Fruit fly (Drosophila melanogaster) whole organism, embryonic: ENCODE data around the gene Cyp313b1.

Experiments
- Atf6 ChIP-seq: fragments of 200-800 bp; sonication (Bioruptor generic); IDR thresholded peaks from 2 replicates; pipeline ENCODE4 v1.3.6; 2022; ENCODE audit warnings: missing biosample characterization, missing genetic modification characterization
- Awh ChIP-seq: fragments of 200-800 bp; sonication (Bioruptor generic); IDR thresholded peaks from 2 replicates; pipeline ENCODE4, ENCODE4 v1.3.6; 2022; ENCODE audit warnings: missing biosample characterization, missing genetic modification characterization
- Blimp-1 ChIP-seq: fragments of 200-800 bp; sonication (Bioruptor generic); optimal IDR thresholded peaks from 3 replicates; lab custom pipeline; 2018; ENCODE audit warnings: missing biosample characterization, missing genetic modification characterization, mild to moderate bottlenecking, moderate library complexity, missing genetic modification reagents
- BtbVII ChIP-seq: fragments of 200-800 bp; sonication (Bioruptor generic); optimal IDR thresholded peaks from 3 replicates; lab custom pipeline; 2017; ENCODE audit warnings: missing biosample characterization, mild to moderate bottlenecking, missing genetic modification characterization
- CG10267 ChIP-seq: fragments of 200-800 bp; sonication (Bioruptor generic); optimal IDR thresholded peaks from 2 replicates; lab custom pipeline; 2018; ENCODE audit warnings: missing biosample characterization, mild to moderate bottlenecking, missing genetic modification characterization, moderate library complexity
- CG11695 ChIP-seq: fragments of 200-800 bp; sonication (Bioruptor generic); IDR thresholded peaks from 3 replicates; pipeline ENCODE4 v1.3.6; 2022; ENCODE audit warnings: missing biosample characterization, missing genetic modification characterization
- CG12219 ChIP-seq: fragments of 200-800 bp; sonication (Bioruptor generic); optimal IDR thresholded peaks from 3 replicates; lab custom pipeline; 2018; ENCODE audit warnings: missing biosample characterization, mild to moderate bottlenecking, missing genetic modification characterization
- CG1233 ChIP-seq: fragments of 200-800 bp; sonication (Bioruptor generic); optimal IDR thresholded peaks from 4 replicates; lab custom pipeline; 2018; ENCODE audit warnings: missing biosample characterization, mild to moderate bottlenecking, missing genetic modification characterization
- CG12769 ChIP-seq: fragments of 200-800 bp; sonication (Bioruptor generic); optimal IDR thresholded peaks from 2 replicates; lab custom pipeline; 2019; ENCODE audit warnings: missing biosample characterization, mild to moderate bottlenecking, missing genetic modification characterization, moderate library complexity
- CG13894 ChIP-seq: fragments of 200-800 bp; sonication (Bioruptor generic); optimal IDR thresholded peaks from 3 replicates; lab custom pipeline; 2018; ENCODE audit warnings: missing biosample characterization, mild to moderate bottlenecking, missing genetic modification characterization, moderate library complexity
- CG14667 ChIP-seq: fragments of 200-800 bp; sonication (Bioruptor generic); IDR thresholded peaks from 2 replicates; pipeline ENCODE4 v1.3.6; 2022; ENCODE audit warnings: missing biosample characterization, missing genetic modification characterization
- CG14860 ChIP-seq: fragments of 200-800 bp; sonication (Bioruptor generic); IDR thresholded peaks from 3 replicates; pipeline ENCODE4 v1.3.6; 2022; ENCODE audit warnings: missing biosample characterization, missing genetic modification characterization; ENCODE audit not compliant: partially characterized antibody
- CG30020 ChIP-seq: fragments of 200-800 bp; optimal IDR thresholded peaks from 2 replicates; lab custom pipeline; 2019; ENCODE audit warnings: missing biosample characterization, mild to moderate bottlenecking, missing genetic modification characterization, moderate library complexity
- CG30431 ChIP-seq: fragments of 200-800 bp; sonication (Bioruptor generic); optimal IDR thresholded peaks from 2 replicates; lab custom pipeline; 2017; ENCODE audit warnings: missing biosample characterization, missing genetic modification characterization
- CG31224 ChIP-seq: fragments of 200-800 bp; sonication (Bioruptor generic); IDR thresholded peaks from 2 replicates; pipeline ENCODE4 v1.3.6; 2022; ENCODE audit warnings: missing biosample characterization, missing genetic modification characterization
- CG31365 ChIP-seq: fragments of 200-800 bp; sonication (Bioruptor generic); optimal IDR thresholded peaks from 2 replicates; lab custom pipeline; 2018; ENCODE audit warnings: missing biosample characterization, mild to moderate bottlenecking, missing genetic modification characterization
- CG3407 ChIP-seq: fragments of 200-800 bp; sonication (Bioruptor generic); optimal IDR thresholded peaks from 2 replicates; lab custom pipeline; 2018; ENCODE audit warnings: missing biosample characterization, mild to moderate bottlenecking, missing genetic modification characterization
- CG5245 ChIP-seq: fragments of 200-800 bp; sonication (Bioruptor generic); optimal IDR thresholded peaks from 3 replicates; lab custom pipeline; 2016; ENCODE audit warnings: missing biosample characterization, missing genetic modification characterization
- CG6854 ChIP-seq: fragments of 200-800 bp; sonication (Bioruptor generic); optimal IDR thresholded peaks from 3 replicates; lab custom pipeline; 2017; ENCODE audit warnings: missing biosample characterization, mild to moderate bottlenecking, missing genetic modification characterization
- CG7786 ChIP-seq: fragments of 200-800 bp; sonication (Bioruptor generic); optimal IDR thresholded peaks from 2 replicates; lab custom pipeline; 2016; ENCODE audit warnings: missing biosample characterization, missing genetic modification characterization
- Dfd ChIP-seq, 2 experiments: fragments of >200 bp; optimal IDR thresholded peaks; 2 replicates each; lab custom pipeline; 2017; ENCODE audit warnings: missing biosample characterization in 2 of 2, missing genetic modification characterization in 2 of 2
- Ets97D ChIP-seq: fragments of 200-800 bp; sonication (Bioruptor generic); optimal IDR thresholded peaks from 3 replicates; lab custom pipeline; 2016; ENCODE audit warnings: missing biosample characterization, missing genetic modification characterization
- Gug ChIP-seq: fragments of 200-800 bp; sonication (Bioruptor generic); IDR thresholded peaks from 4 replicates; pipeline ENCODE4 v1.3.6; 2022; ENCODE audit warnings: missing biosample characterization, missing genetic modification characterization
- Hmx ChIP-seq: fragments of 200-800 bp; sonication (Bioruptor generic); optimal IDR thresholded peaks from 2 replicates; lab custom pipeline; 2016; ENCODE audit warnings: missing biosample characterization, missing genetic modification characterization
- Hr3 ChIP-seq: fragments of 200-800 bp; sonication (Bioruptor generic); optimal IDR thresholded peaks from 3 replicates; lab custom pipeline; 2016; ENCODE audit warnings: missing biosample characterization, missing genetic modification characterization
- Hr51 ChIP-seq, 2 experiments: fragments of 200-800 bp; sonication (Bioruptor generic); optimal IDR thresholded peaks; 2 replicates in 1 of 2; 3 replicates in 1 of 2; lab custom pipeline; 2016 to 2018; ENCODE audit warnings: missing biosample characterization in 2 of 2, missing genetic modification characterization in 2 of 2, mild to moderate bottlenecking in 1 of 2, moderate library complexity in 1 of 2
- MESR4 ChIP-seq: fragments of 200-800 bp; sonication (Bioruptor generic); optimal IDR thresholded peaks from 2 replicates; lab custom pipeline; 2018; ENCODE audit warnings: missing biosample characterization, mild to moderate bottlenecking, missing genetic modification characterization, moderate library complexity
- NfI ChIP-seq: fragments of 200-800 bp; sonication (Bioruptor generic); optimal IDR thresholded peaks from 3 replicates; lab custom pipeline; 2018; ENCODE audit warnings: missing biosample characterization, mild to moderate bottlenecking, missing genetic modification characterization, moderate library complexity
- Six4 ChIP-seq: fragments of 200-800 bp; sonication (Bioruptor generic); optimal IDR thresholded peaks from 2 replicates; lab custom pipeline; 2016; ENCODE audit warnings: missing biosample characterization, missing genetic modification characterization
- ase ChIP-seq: fragments of 200-800 bp; sonication (Bioruptor generic); IDR thresholded peaks from 3 replicates; pipeline ENCODE4 v1.3.6; 2022; ENCODE audit warnings: missing biosample characterization, missing genetic modification characterization
- cas ChIP-seq: fragments of 200-800 bp; sonication (Bioruptor generic); IDR thresholded peaks from 2 replicates; pipeline ENCODE4 v1.3.6; 2022; ENCODE audit warnings: missing biosample characterization, missing genetic modification characterization
- dan ChIP-seq: fragments of 200-800 bp; sonication (Bioruptor generic); IDR thresholded peaks from 2 replicates; pipeline ENCODE4 v1.3.6; 2022; ENCODE audit warnings: missing biosample characterization, missing genetic modification characterization
- eve ChIP-seq, 2 experiments: fragments of >200 bp; optimal IDR thresholded peaks; 2 replicates each; lab custom pipeline; 2017; ENCODE audit warnings: missing biosample characterization in 2 of 2, missing genetic modification characterization in 2 of 2
- fd64A ChIP-seq: fragments of 200-800 bp; sonication (Bioruptor generic); optimal IDR thresholded peaks from 3 replicates; lab custom pipeline; 2018; ENCODE audit warnings: missing biosample characterization, mild to moderate bottlenecking, missing genetic modification characterization
- ftz-f1 ChIP-seq: fragments of 200-800 bp; sonication (Bioruptor generic); optimal IDR thresholded peaks from 2 replicates; lab custom pipeline; 2016; ENCODE audit warnings: missing biosample characterization, missing genetic modification characterization
- gfzf ChIP-seq: fragments of 200-800 bp; sonication (Bioruptor generic); optimal IDR thresholded peaks from 2 replicates; lab custom pipeline; 2016; ENCODE audit warnings: missing biosample characterization, mild to moderate bottlenecking, missing genetic modification characterization, moderate library complexity
- gro ChIP-seq: fragments of 200-800 bp; sonication (Bioruptor generic); optimal IDR thresholded peaks from 2 replicates; lab custom pipeline; 2016; ENCODE audit warnings: missing biosample characterization, missing genetic modification characterization
- gt ChIP-seq: fragments of 200-800 bp; sonication (Bioruptor generic); IDR thresholded peaks from 2 replicates; pipeline ENCODE4 v1.3.6; 2022; ENCODE audit warnings: missing biosample characterization, missing genetic modification characterization
- lilli ChIP-seq: fragments of 200-800 bp; sonication (Bioruptor generic); optimal IDR thresholded peaks from 3 replicates; lab custom pipeline; 2016; ENCODE audit warnings: missing biosample characterization, missing genetic modification characterization
- lola ChIP-seq, 3 experiments: fragments of >200 bp in 2 of 3; fragments of 200-800 bp in 1 of 3; sonication (Bioruptor generic) in 1 of 3; optimal IDR thresholded peaks; 2 replicates each; lab custom pipeline; 2017 to 2019; ENCODE audit warnings: missing biosample characterization in 3 of 3, missing genetic modification characterization in 3 of 3, mild to moderate bottlenecking in 1 of 3, moderate library complexity in 1 of 3
- nau ChIP-seq: fragments of 200-800 bp; sonication (Bioruptor generic); optimal IDR thresholded peaks from 3 replicates; lab custom pipeline; 2017; ENCODE audit warnings: missing biosample characterization, mild to moderate bottlenecking, missing genetic modification characterization, missing genetic modification reagents
- nerfin-1 ChIP-seq: fragments of 200-800 bp; sonication (Bioruptor generic); optimal IDR thresholded peaks from 3 replicates; lab custom pipeline; 2019; ENCODE audit warnings: missing biosample characterization, mild to moderate bottlenecking, missing genetic modification characterization, moderate library complexity
- pb ChIP-seq: fragments of 200-800 bp; sonication (Bioruptor generic); optimal IDR thresholded peaks from 3 replicates; lab custom pipeline; 2016; ENCODE audit warnings: missing biosample characterization, missing genetic modification characterization
- peb ChIP-seq: fragments of 200-800 bp; sonication (Bioruptor generic); IDR thresholded peaks from 2 replicates; pipeline ENCODE4 v1.3.6; 2022; ENCODE audit warnings: missing biosample characterization, missing genetic modification characterization
- ro ChIP-seq: fragments of 200-800 bp; sonication (Bioruptor generic); IDR thresholded peaks from 2 replicates; pipeline ENCODE4 v1.3.6; 2022; ENCODE audit warnings: missing biosample characterization, missing genetic modification characterization
- sens-2 ChIP-seq: fragments of 200-800 bp; sonication (Bioruptor generic); IDR thresholded peaks from 2 replicates; pipeline ENCODE4 v1.3.6; 2022; ENCODE audit warnings: missing biosample characterization, missing genetic modification characterization
- sima ChIP-seq: fragments of 200-800 bp; sonication (Bioruptor generic); optimal IDR thresholded peaks from 2 replicates; lab custom pipeline; 2016; ENCODE audit warnings: missing biosample characterization, missing genetic modification characterization
- stc ChIP-seq: fragments of 200-800 bp; sonication (Bioruptor generic); IDR thresholded peaks from 2 replicates; pipeline ENCODE4 v1.3.6; 2022; ENCODE audit warnings: missing biosample characterization, missing genetic modification characterization
- trh ChIP-seq: fragments of 200-800 bp; sonication (Bioruptor generic); optimal IDR thresholded peaks from 2 replicates; lab custom pipeline; 2016; ENCODE audit warnings: missing biosample characterization, missing genetic modification characterization
- unc-4 ChIP-seq: fragments of 200-800 bp; sonication (Bioruptor generic); IDR thresholded peaks from 2 replicates; pipeline ENCODE4 v1.3.6; 2022; ENCODE audit warnings: missing biosample characterization, missing genetic modification characterization; ENCODE audit not compliant: partially characterized antibody
- unpg ChIP-seq: fragments of 200-800 bp; sonication (Bioruptor generic); optimal IDR thresholded peaks from 3 replicates; lab custom pipeline; 2018; ENCODE audit warnings: missing biosample characterization, mild to moderate bottlenecking, missing genetic modification characterization, moderate library complexity

The Cyp313b1 gene

dm6 chr3R:8650741-8651140 lies 5.3 kb upstream of the Cyp313b1 start, which contains the start of the genes Mkk4 and SLIRP2 (continued):
- TF ChIP-seq CG10267 (tag; lab: Kevin White, UChicago) (peak; percentile 96), CG31224 (peak; percentile 97), nerfin-1 (tag; lab: Kevin White, UChicago) (peak; percentile 97), dan (peak; percentile 94), gt (GFP tag; lab: Robert Waterston, UW) (peak; percentile 98), lilli (GFP tag; lab: Kevin White, UChicago) (peak; percentile 100), gfzf (GFP tag; lab: Kevin White, UChicago) (peak; percentile 45), NfI (GFP tag; lab: Kevin White, UChicago) (peak; percentile 99), lola (GFP tag; optimal IDR thresholded peaks at IDR 0.05; lab: Kevin White, UChicago) (peak in 1 of 3 experiments; percentile 99), ase (GFP tag; lab: Robert Waterston, UW) (peak; percentile 99), Hr3 (GFP tag; lab: Kevin White, UChicago) (peak; percentile 99), CG30020 (tag; lab: Kevin White, UChicago) (peak; percentile 93), nau (GFP tag; lab: Kevin White, UChicago) (peak; percentile 96), pb (GFP tag; lab: Kevin White, UChicago) (peak; percentile 98), CG14860 (GFP tag; lab: Robert Waterston, UW) (peak; percentile 81), CG12219 (peak; percentile 98), Dfd (GFP tag; optimal IDR thresholded peaks at IDR 0.05; lab: Kevin White, UChicago) (peak in 1 of 2 experiments; percentile 49), Gug (GFP tag; lab: Robert Waterston, UW) (peak; percentile 98), Hmx (GFP tag; lab: Kevin White, UChicago) (peak; percentile 98), CG12769 (peak; percentile 97), stc (GFP tag; lab: Robert Waterston, UW) (peak; percentile 99), BtbVII (peak; percentile 98), trh (GFP tag; lab: Kevin White, UChicago) (peak; percentile 98), sima (GFP tag; lab: Kevin White, UChicago) (peak; percentile 97), cas (GFP tag; lab: Robert Waterston, UW) (peak; percentile 97), peb (GFP tag; lab: Robert Waterston, UW) (peak; percentile 98), CG11695 (GFP tag; lab: Robert Waterston, UW) (peak; percentile 99), CG5245 (GFP tag; lab: Kevin White, UChicago) (peak; percentile 99), CG6854 (GFP tag; lab: Kevin White, UChicago) (peak; percentile 97), Atf6 (GFP tag; lab: Robert Waterston, UW) (peak; percentile 99), CG31365 (tag; lab: Kevin White, UChicago) (peak; percentile 89), Awh (GFP tag; lab: Robert Waterston, UW) (peak; percentile 99), MESR4 (GFP tag; lab: Kevin White, UChicago) (peak; percentile 84), CG13894 (tag; lab: Kevin White, UChicago) (peak; percentile 98), Hr51 (GFP tag; optimal IDR thresholded peaks at IDR 0.05; lab: Kevin White, UChicago) (peak; percentile 99), fd64A (GFP tag; lab: Kevin White, UChicago) (peak; percentile 92), gro (peak; percentile 99), eve (GFP tag; optimal IDR thresholded peaks at IDR 0.05; lab: Kevin White, UChicago) (peak in 1 of 2 experiments; percentile 7), ro (peak; percentile 97), Six4 (GFP tag; lab: Kevin White, UChicago) (peak; percentile 99), sens-2 (GFP tag; lab: Robert Waterston, UW) (peak; percentile 99), CG30431 (GFP tag; lab: Kevin White, UChicago) (peak; percentile 99), Blimp-1 (peak; percentile 97), unc-4 (peak; percentile 82), unpg (GFP tag; lab: Kevin White, UChicago) (peak; percentile 99), CG7786 (GFP tag; lab: Kevin White, UChicago) (peak; percentile 99), CG14667 (GFP tag; lab: Robert Waterston, UW) (peak; percentile 99), ftz-f1 (peak; percentile 84), CG3407 (GFP tag; lab: Kevin White, UChicago) (peak; percentile 98), CG1233 (GFP tag; lab: Kevin White, UChicago) (peak; percentile 98), Ets97D (GFP tag; lab: Kevin White, UChicago) (peak; percentile 95)
